Fruit fly (Drosophila melanogaster) Kc167 (cell line): ENCODE measurements around the gene lectin-37Da.

Experiments
- Myc ChIP-seq: fragments of >200 bp; optimal IDR thresholded peaks from 2 replicates; lab custom pipeline; 2017; ENCODE audit warnings: missing external identifiers
- Sin3A ChIP-seq: fragments of >200 bp; optimal IDR thresholded peaks from 2 replicates; lab custom pipeline; 2018; ENCODE audit warnings: missing external identifiers
- h ChIP-seq: fragments of >200 bp; optimal IDR thresholded peaks from 3 replicates; lab custom pipeline; 2018; ENCODE audit warnings: missing external identifiers
- insv ChIP-seq: fragments of >200 bp; optimal IDR thresholded peaks from 3 replicates; lab custom pipeline; 2018; ENCODE audit warnings: missing external identifiers
- psq ChIP-seq: fragments of >200 bp; optimal IDR thresholded peaks from 2 replicates; lab custom pipeline; 2017; ENCODE audit warnings: missing external identifiers
- ttk ChIP-seq: sonication (Bioruptor generic); optimal IDR thresholded peaks from 2 replicates; lab custom pipeline; 2017; ENCODE audit warnings: missing external identifiers

lectin-37Da gene

dm6 chr2L:19418017-19418416 lies at the start of gene lectin-37Da:
Gene lectin-37Da (plus strand): TSS chr2L:19418317.
- TF ChIP-seq Sin3A (no peak), Myc (no peak), h (lab: Kevin White, UChicago) (no peak), insv (lab: Kevin White, UChicago) (no peak), ttk (no peak), psq (lab: Kevin White, UChicago) (no peak)

dm6 chr2L:19370046-19370445 lies 48.1 kb upstream of the lectin-37Da start, which contains the start of gene CG17349:
Gene CG17349 (plus strand): TSS chr2L:19370445.
- TF ChIP-seq insv (lab: Kevin White, UChicago) (no peak), Myc (no peak), psq (lab: Kevin White, UChicago) (no peak), h (lab: Kevin White, UChicago) (no peak), Sin3A (no peak), ttk (no peak)

dm6 chr2L:19373809-19374208 lies 44.3 kb upstream of the lectin-37Da start:
- TF ChIP-seq insv (lab: Kevin White, UChicago) (no peak), Sin3A (no peak), Myc (no peak), ttk (no peak), psq (lab: Kevin White, UChicago) (no peak), h (lab: Kevin White, UChicago) (no peak)

dm6 chr2L:19376145-19376544 lies 42.0 kb upstream of the lectin-37Da start:
- no peak for TF ChIP-seq h (lab: Kevin White, UChicago)
- TF ChIP-seq ttk = no peak

dm6 chr2L:19377129-19378083 lies 40.7 kb upstream of the lectin-37Da start:
- TF ChIP-seq insv (lab: Kevin White, UChicago) (no peak), psq (lab: Kevin White, UChicago) (no peak), h (lab: Kevin White, UChicago) (no peak), ttk (no peak), Myc (no peak), Sin3A (no peak)

- TF ChIP-seq psq (lab: Kevin White, UChicago) = no peak
- no peak for TF ChIP-seq h (lab: Kevin White, UChicago)
- no peak for TF ChIP-seq ttk
These were observed 39.5 kb upstream of the lectin-37Da start for dm6 chr2L:19378620-19379019.

dm6 chr2L:19380630-19381029 lies 37.5 kb upstream of the lectin-37Da start, which contains the start of gene CG17350:
Gene CG17350 (plus strand): TSS chr2L:19380930.
- TF ChIP-seq h (lab: Kevin White, UChicago) = no peak
- TF ChIP-seq Sin3A = no peak
- TF ChIP-seq Myc = no peak
- no peak for TF ChIP-seq ttk
- TF ChIP-seq insv (lab: Kevin White, UChicago) = no peak
- no peak for TF ChIP-seq psq (lab: Kevin White, UChicago)

- TF ChIP-seq ttk (no peak), Myc (no peak), insv (lab: Kevin White, UChicago) (no peak), psq (lab: Kevin White, UChicago) (no peak), Sin3A (no peak), h (lab: Kevin White, UChicago) (no peak)
These were observed 35.8 kb upstream of the lectin-37Da start for dm6 chr2L:19382353-19382752.

- no peak for TF ChIP-seq Myc
These were observed 31.9 kb upstream of the lectin-37Da start, which contains the start of gene fon for dm6 chr2L:19386106-19386715. Gene fon (minus strand): TSS chr2L:19386205.

dm6 chr2L:19388966-19389365 lies 29.2 kb upstream of the lectin-37Da start:
- TF ChIP-seq Sin3A (no peak), h (lab: Kevin White, UChicago) (no peak), Myc (no peak), psq (lab: Kevin White, UChicago) (no peak), ttk (no peak), insv (lab: Kevin White, UChicago) (no peak)

- TF ChIP-seq insv (lab: Kevin White, UChicago) (no peak), psq (lab: Kevin White, UChicago) (no peak), Sin3A (no peak), h (lab: Kevin White, UChicago) (no peak), ttk (no peak), Myc (no peak)
These were observed 28.4 kb upstream of the lectin-37Da start, which contains the start of gene CG17549 for dm6 chr2L:19389749-19390148. Gene CG17549 (minus strand): TSS chr2L:19390075.

- TF ChIP-seq psq (lab: Kevin White, UChicago) (no peak), ttk (no peak), insv (lab: Kevin White, UChicago) (no peak), Sin3A (no peak), h (lab: Kevin White, UChicago) (no peak), Myc (no peak)
These were observed 24.4 kb upstream of the lectin-37Da start, which contains the start of gene CG31798 for dm6 chr2L:19393703-19394210. Gene CG31798 (plus strand): TSS chr2L:19394160.
